Fruit fly (Drosophila melanogaster) whole organism, embryonic: ENCODE results near the gene Pa1.

Source experiments
- Bteb2 ChIP-seq: fragments of 200-800 bp; sonication (Bioruptor generic); optimal IDR thresholded peaks from 2 replicates; lab custom pipeline; 2016; ENCODE audit warnings: missing biosample characterization, missing genetic modification characterization
- CG12104 ChIP-seq: fragments of 200-800 bp; sonication (Bioruptor generic); optimal IDR thresholded peaks from 3 replicates; lab custom pipeline; 2016; ENCODE audit warnings: missing biosample characterization, missing genetic modification characterization
- CG13123 ChIP-seq: fragments of 200-800 bp; sonication (Bioruptor generic); optimal IDR thresholded peaks from 2 replicates; lab custom pipeline; 2016; ENCODE audit warnings: missing biosample characterization, missing genetic modification characterization
- CG15514 ChIP-seq: fragments of 200-800 bp; sonication (Bioruptor generic); optimal IDR thresholded peaks from 3 replicates; lab custom pipeline; 2017; ENCODE audit warnings: missing biosample characterization, missing genetic modification characterization, mild to moderate bottlenecking, moderate library complexity, missing genetic modification reagents
- CG17186 ChIP-seq: fragments of 200-800 bp; sonication (Bioruptor generic); optimal IDR thresholded peaks from 3 replicates; lab custom pipeline; 2017; ENCODE audit warnings: missing biosample characterization, missing genetic modification reagents, missing genetic modification characterization
- CG2116 ChIP-seq: fragments of 200-800 bp; sonication (Bioruptor generic); optimal IDR thresholded peaks from 3 replicates; lab custom pipeline; 2018; ENCODE audit warnings: missing biosample characterization, mild to moderate bottlenecking, missing genetic modification characterization
- CG2129 ChIP-seq: fragments of 200-800 bp; sonication (Bioruptor generic); IDR thresholded peaks from 2 replicates; pipeline ENCODE4 v1.3.6; 2022; ENCODE audit warnings: missing biosample characterization, missing genetic modification characterization; ENCODE audit not compliant: partially characterized antibody
- CG2712 ChIP-seq: fragments of 200-800 bp; optimal IDR thresholded peaks from 3 replicates; lab custom pipeline; 2019; ENCODE audit warnings: missing biosample characterization, mild to moderate bottlenecking, missing genetic modification characterization, moderate library complexity
- CG6765 ChIP-seq: fragments of 200-800 bp; sonication (Bioruptor generic); optimal IDR thresholded peaks from 3 replicates; lab custom pipeline; 2017; ENCODE audit warnings: missing biosample characterization, mild to moderate bottlenecking, missing genetic modification characterization
- CG6791 ChIP-seq: fragments of 200-800 bp; sonication (Bioruptor generic); IDR thresholded peaks from 3 replicates; pipeline ENCODE4 v1.3.6; 2022; ENCODE audit warnings: missing biosample characterization, missing genetic modification characterization; ENCODE audit not compliant: partially characterized antibody
- CG7963 ChIP-seq: fragments of 200-800 bp; sonication (Bioruptor generic); IDR thresholded peaks from 3 replicates; pipeline ENCODE4 v1.3.6; 2022; ENCODE audit warnings: missing biosample characterization, missing genetic modification characterization; ENCODE audit not compliant: partially characterized antibody
- CG8359 ChIP-seq: fragments of 200-800 bp; sonication (Bioruptor generic); optimal IDR thresholded peaks from 2 replicates; lab custom pipeline; 2017; ENCODE audit warnings: missing biosample characterization, mild to moderate bottlenecking, missing genetic modification characterization, borderline replicate concordance
- CG9797 ChIP-seq: fragments of 200-800 bp; sonication (Bioruptor generic); optimal IDR thresholded peaks from 3 replicates; lab custom pipeline; 2018; ENCODE audit warnings: missing biosample characterization, mild to moderate bottlenecking, missing genetic modification characterization
- Dll ChIP-seq: fragments of 200-800 bp; sonication (Bioruptor generic); IDR thresholded peaks from 4 replicates; pipeline ENCODE4 v1.3.6; 2022; ENCODE audit warnings: missing biosample characterization, missing genetic modification characterization; ENCODE audit not compliant: partially characterized antibody
- Doc3 ChIP-seq: fragments of 200-800 bp; sonication (Bioruptor generic); IDR thresholded peaks from 3 replicates; pipeline ENCODE4 v1.3.6; 2022; ENCODE audit warnings: missing biosample characterization, missing genetic modification characterization; ENCODE audit not compliant: partially characterized antibody
- Elba2 ChIP-seq: fragments of 200-800 bp; sonication (Bioruptor generic); optimal IDR thresholded peaks from 3 replicates; lab custom pipeline; 2016; ENCODE audit warnings: missing biosample characterization, missing genetic modification characterization
- Ets97D ChIP-seq: fragments of 200-800 bp; sonication (Bioruptor generic); optimal IDR thresholded peaks from 3 replicates; lab custom pipeline; 2016; ENCODE audit warnings: missing biosample characterization, missing genetic modification characterization
- H15 ChIP-seq: fragments of 200-800 bp; sonication (Bioruptor generic); IDR thresholded peaks from 3 replicates; pipeline ENCODE4 v1.3.6; 2022; ENCODE audit warnings: missing biosample characterization, missing genetic modification characterization
- H2.0 ChIP-seq: fragments of 200-800 bp; sonication (Bioruptor generic); IDR thresholded peaks from 2 replicates; pipeline ENCODE4 v1.3.6; 2022; ENCODE audit warnings: missing biosample characterization, missing genetic modification characterization
- HLH4C ChIP-seq: fragments of 200-800 bp; sonication (Bioruptor generic); IDR thresholded peaks from 3 replicates; pipeline ENCODE4 v1.3.6; 2022; ENCODE audit warnings: missing biosample characterization, missing genetic modification characterization; ENCODE audit not compliant: partially characterized antibody
- HmgZ ChIP-seq: fragments of 200-800 bp; sonication (Bioruptor generic); optimal IDR thresholded peaks from 2 replicates; lab custom pipeline; 2018; ENCODE audit warnings: missing biosample characterization, mild to moderate bottlenecking, missing genetic modification characterization
- Lpt ChIP-seq: fragments of >200 bp; optimal IDR thresholded peaks from 2 replicates; lab custom pipeline; 2018; ENCODE audit warnings: missing biosample characterization, missing genetic modification characterization
- Myb ChIP-seq: fragments of 200-800 bp; sonication (Bioruptor generic); optimal IDR thresholded peaks from 2 replicates; lab custom pipeline; 2016; ENCODE audit warnings: missing biosample characterization, missing genetic modification characterization
- Nf-YC ChIP-seq: fragments of 200-800 bp; optimal IDR thresholded peaks from 3 replicates; lab custom pipeline; 2019; ENCODE audit warnings: missing biosample characterization, mild to moderate bottlenecking, missing genetic modification characterization, moderate library complexity
- Opbp ChIP-seq: fragments of 200-800 bp; sonication (Bioruptor generic); IDR thresholded peaks from 3 replicates; pipeline ENCODE4 v1.3.6; 2022; ENCODE audit warnings: missing biosample characterization, missing genetic modification characterization; ENCODE audit not compliant: partially characterized antibody
- Pdp1 ChIP-seq, 2 experiments: fragments of 200-800 bp; sonication (Bioruptor generic); optimal IDR thresholded peaks; 3 replicates each; lab custom pipeline; 2016; ENCODE audit warnings: missing biosample characterization in 2 of 2, missing genetic modification characterization in 2 of 2, mild to moderate bottlenecking in 1 of 2, moderate library complexity in 1 of 2
- Scr ChIP-seq: fragments of 200-800 bp; sonication (Bioruptor generic); IDR thresholded peaks from 2 replicates; pipeline ENCODE4 v1.3.6; 2022; ENCODE audit warnings: missing biosample characterization, missing genetic modification characterization; ENCODE audit not compliant: partially characterized antibody
- Sin3A ChIP-seq: fragments of >200 bp; optimal IDR thresholded peaks from 2 replicates; lab custom pipeline; 2018
- Sry-δ ChIP-seq: fragments of 200-800 bp; sonication (Bioruptor generic); optimal IDR thresholded peaks from 2 replicates; lab custom pipeline; 2016; ENCODE audit warnings: missing biosample characterization, missing genetic modification characterization
- al ChIP-seq: fragments of 200-800 bp; sonication (Bioruptor generic); IDR thresholded peaks from 2 replicates; pipeline ENCODE4 v1.3.6; 2022; ENCODE audit warnings: missing biosample characterization, missing genetic modification characterization
- chinmo ChIP-seq: fragments of 200-800 bp; sonication (Bioruptor generic); IDR thresholded peaks from 4 replicates; pipeline ENCODE4 v1.3.6; 2022; ENCODE audit warnings: missing biosample characterization, missing genetic modification characterization; ENCODE audit not compliant: partially characterized antibody
- eve ChIP-seq, 2 experiments: fragments of >200 bp; optimal IDR thresholded peaks; 2 replicates each; lab custom pipeline; 2017; ENCODE audit warnings: missing biosample characterization in 2 of 2, missing genetic modification characterization in 2 of 2
- eyg ChIP-seq: fragments of 200-800 bp; sonication (Bioruptor generic); optimal IDR thresholded peaks from 3 replicates; lab custom pipeline; 2016; ENCODE audit warnings: missing biosample characterization, missing genetic modification characterization
- gfzf ChIP-seq: fragments of 200-800 bp; sonication (Bioruptor generic); optimal IDR thresholded peaks from 2 replicates; lab custom pipeline; 2016; ENCODE audit warnings: missing biosample characterization, mild to moderate bottlenecking, missing genetic modification characterization, moderate library complexity
- hbn ChIP-seq: fragments of 200-800 bp; sonication (Bioruptor generic); IDR thresholded peaks from 2 replicates; pipeline ENCODE4 v1.3.6; 2022; ENCODE audit warnings: missing biosample characterization, missing genetic modification characterization; ENCODE audit not compliant: partially characterized antibody
- inv ChIP-seq: fragments of 200-800 bp; sonication (Bioruptor generic); IDR thresholded peaks from 2 replicates; pipeline ENCODE4 v1.3.6; 2022; ENCODE audit warnings: missing biosample characterization, missing genetic modification characterization; ENCODE audit not compliant: partially characterized antibody
- mld ChIP-seq: fragments of 200-800 bp; sonication (Bioruptor generic); IDR thresholded peaks from 3 replicates; pipeline ENCODE4 v1.3.6; 2022; ENCODE audit warnings: missing biosample characterization, missing genetic modification characterization; ENCODE audit not compliant: partially characterized antibody
- prd ChIP-seq, 3 experiments: fragments of >200 bp in 2 of 3; fragments of 200-800 bp in 1 of 3; sonication (Bioruptor generic) in 1 of 3; optimal IDR thresholded peaks in 2 of 3; IDR thresholded peaks in 1 of 3; 2 replicates in 2 of 3; 3 replicates in 1 of 3; pipeline versions ENCODE4 v1.3.6 to Lab custom; 2017 to 2022; ENCODE audit warnings: missing biosample characterization in 1 of 3, missing genetic modification characterization in 1 of 3
- pzg ChIP-seq: fragments of 200-800 bp; sonication (Bioruptor generic); optimal IDR thresholded peaks from 3 replicates; lab custom pipeline; 2018; ENCODE audit warnings: missing biosample characterization, mild to moderate bottlenecking, missing genetic modification characterization, moderate library complexity
- sd ChIP-seq: fragments of 200-800 bp; sonication (Bioruptor generic); optimal IDR thresholded peaks from 3 replicates; lab custom pipeline; 2018; ENCODE audit warnings: missing biosample characterization, mild to moderate bottlenecking, missing genetic modification characterization, moderate library complexity
- sna ChIP-seq: fragments of 200-800 bp; sonication (Bioruptor generic); IDR thresholded peaks from 2 replicates; pipeline ENCODE4 v1.3.6; 2022; ENCODE audit warnings: missing biosample characterization, missing genetic modification characterization; ENCODE audit not compliant: partially characterized antibody
- tgo ChIP-seq: fragments of 200-800 bp; sonication (Bioruptor generic); IDR thresholded peaks from 3 replicates; pipeline ENCODE4 v1.3.6; 2022; ENCODE audit warnings: missing biosample characterization, missing genetic modification characterization
- trem ChIP-seq: fragments of 200-800 bp; optimal IDR thresholded peaks from 3 replicates; lab custom pipeline; 2019; ENCODE audit warnings: missing biosample characterization, mild to moderate bottlenecking, missing genetic modification characterization, moderate library complexity
- unc-4 ChIP-seq: fragments of 200-800 bp; sonication (Bioruptor generic); IDR thresholded peaks from 2 replicates; pipeline ENCODE4 v1.3.6; 2022; ENCODE audit warnings: missing biosample characterization, missing genetic modification characterization; ENCODE audit not compliant: partially characterized antibody
- vnd ChIP-seq: fragments of 200-800 bp; sonication (Bioruptor generic); IDR thresholded peaks from 3 replicates; pipeline ENCODE4 v1.3.6; 2022; ENCODE audit warnings: missing biosample characterization, missing genetic modification characterization; ENCODE audit not compliant: partially characterized antibody
- wek ChIP-seq: fragments of 200-800 bp; sonication (Bioruptor generic); optimal IDR thresholded peaks from 3 replicates; lab custom pipeline; 2018; ENCODE audit warnings: missing biosample characterization, mild to moderate bottlenecking, missing genetic modification characterization, moderate library complexity
- zen2 ChIP-seq: fragments of 200-800 bp; sonication (Bioruptor generic); IDR thresholded peaks from 3 replicates; pipeline ENCODE4 v1.3.6; 2022; ENCODE audit warnings: missing biosample characterization, missing genetic modification characterization; ENCODE audit not compliant: partially characterized antibody

Pa1 gene

dm6 chrX:11369374-11369773 lies 10.3 kb downstream of the Pa1 start, which contains the start of gene dlg1:
Gene dlg1 (plus strand): TSS chrX:11369665.
- TF ChIP-seq Sin3A (peak; percentile 8), eve (GFP tag; optimal IDR thresholded peaks at IDR 0.05; lab: Kevin White, UChicago) (no peak), Scr (GFP tag; lab: Robert Waterston, UW) (peak; percentile 80), Ets97D (peak; percentile 11), CG9797 (peak; percentile 55), hbn (GFP tag; lab: Robert Waterston, UW) (peak; percentile 58), chinmo (0 out of 4 replicates have a peak, but pooled peaks have one; percentile 49), sna (GFP tag; lab: Robert Waterston, UW) (peak; percentile 56), vnd (GFP tag; lab: Robert Waterston, UW) (peak; percentile 56; the same call in 2 of the 3 replicates), CG2712 (peak; percentile 10), CG17186 (GFP tag; lab: Kevin White, UChicago) (peak; percentile 4), unc-4 (GFP tag; lab: Robert Waterston, UW) (peak; percentile 70), al (GFP tag; lab: Robert Waterston, UW) (no peak), CG6765 (GFP tag; lab: Kevin White, UChicago) (no peak), Doc3 (GFP tag; lab: Robert Waterston, UW) (peak; percentile 49; the same call in 2 of the 3 replicates), HLH4C (GFP tag; lab: Robert Waterston, UW) (peak; percentile 75), trem (tag; lab: Kevin White, UChicago) (peak; percentile 37), Bteb2 (no peak), CG6791 (peak; percentile 49; the same call in 1 of the 3 replicates), tgo (GFP tag; lab: Robert Waterston, UW) (no peak), wek (no peak), mld (GFP tag; lab: Robert Waterston, UW) (peak; percentile 50; the same call in 1 of the 3 replicates), zen2 (GFP tag; lab: Robert Waterston, UW) (peak; percentile 10; the same call in 1 of the 3 replicates), Dll (GFP tag; lab: Robert Waterston, UW) (peak; percentile 82), CG15514 (GFP tag; lab: Kevin White, UChicago) (peak; percentile 97), inv (GFP tag; lab: Robert Waterston, UW) (peak; percentile 58), prd (optimal IDR thresholded peaks at IDR 0.05; lab: Kevin White, UChicago) (no peak), prd (GFP tag; IDR thresholded peaks at IDR 0.05; lab: Robert Waterston, UW) (no peak), CG2129 (GFP tag; lab: Robert Waterston, UW) (peak; percentile 31; the same call in 1 of the 2 replicates), Opbp (peak; percentile 54; the same call in 1 of the 3 replicates), HmgZ (tag; lab: Kevin White, UChicago) (peak; percentile 14), H2.0 (no peak), Myb (GFP tag; lab: Kevin White, UChicago) (no peak), CG8359 (GFP tag; lab: Kevin White, UChicago) (no peak), Nf-YC (tag; lab: Kevin White, UChicago) (peak; percentile 57), sd (tag; lab: Kevin White, UChicago) (peak; percentile 30), CG2116 (peak; percentile 31), gfzf (GFP tag; lab: Kevin White, UChicago) (peak; percentile 67), eyg (GFP tag; lab: Kevin White, UChicago) (no peak), CG7963 (GFP tag; lab: Robert Waterston, UW) (0 out of 3 replicates have a peak, but pooled peaks have one; percentile 6), Elba2 (GFP tag; lab: Kevin White, UChicago) (peak; percentile 63), pzg (GFP tag; lab: Kevin White, UChicago) (peak; percentile 55), Lpt (GFP tag; lab: Kevin White, UChicago) (no peak), H15 (GFP tag; lab: Robert Waterston, UW) (no peak), CG12104 (GFP tag; lab: Kevin White, UChicago) (no peak), Sry-δ (peak; percentile 35), CG13123 (GFP tag; lab: Kevin White, UChicago) (no peak), Pdp1 (GFP tag; optimal IDR thresholded peaks at IDR 0.05; lab: Kevin White, UChicago) (peak in 1 of 2 experiments; percentile 52)
